Fruit fly (Drosophila melanogaster) whole organism, embryonic: ENCODE measurements around the gene corto.

Experiments used
- Adf1 ChIP-seq: fragments of 200-800 bp; sonication (Bioruptor generic); IDR thresholded peaks from 2 replicates; pipeline ENCODE4 v1.3.6; 2022; ENCODE audit warnings: missing biosample characterization, missing genetic modification characterization
- Aef1 ChIP-seq: fragments of 200-800 bp; sonication (Bioruptor generic); IDR thresholded peaks from 3 replicates; pipeline ENCODE4 v1.3.6; 2022; ENCODE audit warnings: missing biosample characterization, missing genetic modification characterization
- Antp ChIP-seq: fragments of 200-800 bp; sonication (Bioruptor generic); optimal IDR thresholded peaks from 3 replicates; lab custom pipeline; 2016; ENCODE audit warnings: missing biosample characterization, missing genetic modification characterization
- Atf6 ChIP-seq: fragments of 200-800 bp; sonication (Bioruptor generic); IDR thresholded peaks from 2 replicates; pipeline ENCODE4 v1.3.6; 2022; ENCODE audit warnings: missing biosample characterization, missing genetic modification characterization
- Bgb ChIP-seq: fragments of 200-800 bp; sonication (Bioruptor generic); IDR thresholded peaks from 2 replicates; pipeline ENCODE4 v1.3.6; 2022; ENCODE audit warnings: missing biosample characterization, missing genetic modification characterization; ENCODE audit not compliant: partially characterized antibody
- Bteb2 ChIP-seq: fragments of 200-800 bp; sonication (Bioruptor generic); optimal IDR thresholded peaks from 2 replicates; lab custom pipeline; 2016; ENCODE audit warnings: missing biosample characterization, missing genetic modification characterization
- CG10431 ChIP-seq: fragments of 200-800 bp; sonication (Bioruptor generic); optimal IDR thresholded peaks from 3 replicates; lab custom pipeline; 2018; ENCODE audit warnings: missing biosample characterization, mild to moderate bottlenecking, missing genetic modification characterization
- CG11696 ChIP-seq: fragments of 200-800 bp; sonication (Bioruptor generic); IDR thresholded peaks from 2 replicates; pipeline ENCODE4 v1.3.6; 2022; ENCODE audit warnings: missing biosample characterization, missing genetic modification characterization
- CG12219 ChIP-seq: fragments of 200-800 bp; sonication (Bioruptor generic); optimal IDR thresholded peaks from 3 replicates; lab custom pipeline; 2018; ENCODE audit warnings: missing biosample characterization, mild to moderate bottlenecking, missing genetic modification characterization
- CG14860 ChIP-seq: fragments of 200-800 bp; sonication (Bioruptor generic); IDR thresholded peaks from 3 replicates; pipeline ENCODE4 v1.3.6; 2022; ENCODE audit warnings: missing biosample characterization, missing genetic modification characterization; ENCODE audit not compliant: partially characterized antibody
- CG15073 ChIP-seq: fragments of 200-800 bp; sonication (Bioruptor generic); optimal IDR thresholded peaks from 2 replicates; lab custom pipeline; 2016; ENCODE audit warnings: missing biosample characterization, missing genetic modification characterization
- CG17912 ChIP-seq: fragments of 200-800 bp; sonication (Bioruptor generic); optimal IDR thresholded peaks from 2 replicates; lab custom pipeline; 2018; ENCODE audit warnings: missing biosample characterization, mild to moderate bottlenecking, missing genetic modification characterization
- CG2120 ChIP-seq: fragments of 200-800 bp; sonication (Bioruptor generic); optimal IDR thresholded peaks from 3 replicates; lab custom pipeline; 2016; ENCODE audit warnings: missing biosample characterization, missing genetic modification characterization
- CG2199 ChIP-seq: fragments of 200-800 bp; sonication (Bioruptor generic); IDR thresholded peaks from 3 replicates; pipeline ENCODE4 v1.3.6; 2022; ENCODE audit warnings: missing biosample characterization, missing genetic modification characterization
- CG31388 ChIP-seq: fragments of 200-800 bp; sonication (Bioruptor generic); optimal IDR thresholded peaks from 2 replicates; lab custom pipeline; 2016; ENCODE audit warnings: missing biosample characterization, missing genetic modification characterization
- CG33557 ChIP-seq: fragments of 200-800 bp; sonication (Bioruptor generic); optimal IDR thresholded peaks from 2 replicates; lab custom pipeline; 2019; ENCODE audit warnings: missing biosample characterization, mild to moderate bottlenecking, missing genetic modification characterization, moderate library complexity
- CG34422 ChIP-seq: fragments of 200-800 bp; sonication (Bioruptor generic); IDR thresholded peaks from 3 replicates; pipeline ENCODE4 v1.3.6; 2022; ENCODE audit warnings: missing biosample characterization, missing genetic modification characterization
- CG5245 ChIP-seq: fragments of 200-800 bp; sonication (Bioruptor generic); optimal IDR thresholded peaks from 3 replicates; lab custom pipeline; 2016; ENCODE audit warnings: missing biosample characterization, missing genetic modification characterization
- CG6791 ChIP-seq: fragments of 200-800 bp; sonication (Bioruptor generic); IDR thresholded peaks from 3 replicates; pipeline ENCODE4 v1.3.6; 2022; ENCODE audit warnings: missing biosample characterization, missing genetic modification characterization; ENCODE audit not compliant: partially characterized antibody
- CG7372 ChIP-seq: fragments of 200-800 bp; sonication (Bioruptor generic); IDR thresholded peaks from 2 replicates; pipeline ENCODE4 v1.3.6; 2022; ENCODE audit warnings: missing biosample characterization, missing genetic modification characterization
- CG8388 ChIP-seq: fragments of 200-800 bp; sonication (Bioruptor generic); optimal IDR thresholded peaks from 2 replicates; lab custom pipeline; 2019; ENCODE audit warnings: missing biosample characterization, mild to moderate bottlenecking, missing genetic modification characterization, moderate library complexity
- Dbx ChIP-seq: fragments of 200-800 bp; sonication (Bioruptor generic); IDR thresholded peaks from 3 replicates; pipeline ENCODE4 v1.3.6; 2022; ENCODE audit warnings: missing biosample characterization, missing genetic modification characterization
- Deaf1 ChIP-seq: fragments of 200-800 bp; optimal IDR thresholded peaks from 3 replicates; lab custom pipeline; 2019; ENCODE audit warnings: missing biosample characterization, mild to moderate bottlenecking, missing genetic modification characterization, moderate library complexity
- Elba2 ChIP-seq: fragments of 200-800 bp; sonication (Bioruptor generic); optimal IDR thresholded peaks from 3 replicates; lab custom pipeline; 2016; ENCODE audit warnings: missing biosample characterization, missing genetic modification characterization
- Gsc ChIP-seq: fragments of 200-800 bp; sonication (Bioruptor generic); IDR thresholded peaks from 2 replicates; pipeline ENCODE4 v1.3.6; 2022; ENCODE audit warnings: missing biosample characterization, missing genetic modification characterization
- Hr51 ChIP-seq, 2 experiments: fragments of 200-800 bp; sonication (Bioruptor generic); optimal IDR thresholded peaks; 2 replicates in 1 of 2; 3 replicates in 1 of 2; lab custom pipeline; 2016 to 2018; ENCODE audit warnings: missing biosample characterization in 2 of 2, missing genetic modification characterization in 2 of 2, mild to moderate bottlenecking in 1 of 2, moderate library complexity in 1 of 2
- Kr ChIP-seq: fragments of 200-800 bp; sonication (Bioruptor generic); optimal IDR thresholded peaks from 2 replicates; lab custom pipeline; 2017; ENCODE audit warnings: missing biosample characterization, mild to moderate bottlenecking, missing genetic modification characterization
- Med ChIP-seq: fragments of 200-800 bp; sonication (Bioruptor generic); peaks from one replicate; lab custom pipeline; 2016; ENCODE audit warnings: missing biosample characterization, missing genetic modification characterization, mild to moderate bottlenecking, inconsistent platforms, moderate library complexity
- Oli ChIP-seq: fragments of 200-800 bp; sonication (Bioruptor generic); optimal IDR thresholded peaks from 2 replicates; lab custom pipeline; 2018; ENCODE audit warnings: missing biosample characterization, mild to moderate bottlenecking, missing genetic modification characterization, moderate library complexity
- Trl ChIP-seq, 3 experiments: fragments of >200 bp in 2 of 3; fragments of 200-800 bp in 1 of 3; sonication (Bioruptor generic) in 1 of 3; optimal IDR thresholded peaks; 2 replicates in 1 of 3; 3 replicates in 2 of 3; lab custom pipeline; 2016 to 2017; ENCODE audit warnings: missing biosample characterization in 1 of 3, missing genetic modification characterization in 1 of 3
- ab ChIP-seq: fragments of 200-800 bp; sonication (Bioruptor generic); optimal IDR thresholded peaks from 2 replicates; lab custom pipeline; 2016; ENCODE audit warnings: missing biosample characterization, missing genetic modification characterization
- amos ChIP-seq: fragments of 200-800 bp; sonication (Bioruptor generic); IDR thresholded peaks from 2 replicates; pipeline ENCODE4 v1.3.6; 2022; ENCODE audit warnings: missing biosample characterization, missing genetic modification characterization; ENCODE audit not compliant: partially characterized antibody
- cad ChIP-seq: fragments of >200 bp; optimal IDR thresholded peaks from 2 replicates; lab custom pipeline; 2017; ENCODE audit warnings: missing biosample characterization, missing genetic modification characterization
- chm ChIP-seq: fragments of 200-800 bp; sonication (Bioruptor generic); IDR thresholded peaks from 2 replicates; pipeline ENCODE4 v1.3.6; 2022; ENCODE audit warnings: missing biosample characterization, missing genetic modification characterization
- ci ChIP-seq: fragments of 200-800 bp; sonication (Bioruptor generic); IDR thresholded peaks from 3 replicates; pipeline ENCODE4 v1.3.6; 2022; ENCODE audit warnings: missing biosample characterization, missing genetic modification characterization
- dati ChIP-seq: fragments of 200-800 bp; sonication (Bioruptor generic); IDR thresholded peaks from 2 replicates; pipeline ENCODE4 v1.3.6; 2022; ENCODE audit warnings: missing biosample characterization, missing genetic modification characterization
- ems ChIP-seq: fragments of 200-800 bp; sonication (Bioruptor generic); optimal IDR thresholded peaks from 3 replicates; lab custom pipeline; 2016; ENCODE audit warnings: missing biosample characterization, missing genetic modification characterization
- eyg ChIP-seq: fragments of 200-800 bp; sonication (Bioruptor generic); optimal IDR thresholded peaks from 3 replicates; lab custom pipeline; 2016; ENCODE audit warnings: missing biosample characterization, missing genetic modification characterization
- kni ChIP-seq: fragments of 200-800 bp; sonication (Bioruptor generic); optimal IDR thresholded peaks from 3 replicates; lab custom pipeline; 2017; ENCODE audit warnings: mild to moderate bottlenecking, missing biosample characterization, missing genetic modification reagents, missing genetic modification characterization
- lbe ChIP-seq: fragments of 200-800 bp; sonication (Bioruptor generic); optimal IDR thresholded peaks from 2 replicates; lab custom pipeline; 2016; ENCODE audit warnings: missing biosample characterization, mild to moderate bottlenecking, missing genetic modification characterization
- odd ChIP-seq: fragments of 200-800 bp; sonication (Bioruptor generic); optimal IDR thresholded peaks from 2 replicates; lab custom pipeline; 2017; ENCODE audit warnings: missing biosample characterization, mild to moderate bottlenecking, missing genetic modification characterization
- pros ChIP-seq: fragments of 200-800 bp; sonication (Bioruptor generic); optimal IDR thresholded peaks from 3 replicates; lab custom pipeline; 2019; ENCODE audit warnings: missing biosample characterization, mild to moderate bottlenecking, missing genetic modification characterization, moderate library complexity
- rib ChIP-seq: fragments of 200-800 bp; sonication (Bioruptor generic); IDR thresholded peaks from 2 replicates; pipeline ENCODE4 v1.3.6; 2022; ENCODE audit warnings: missing biosample characterization, missing genetic modification characterization
- salm ChIP-seq: fragments of 200-800 bp; sonication (Bioruptor generic); optimal IDR thresholded peaks from 2 replicates; lab custom pipeline; 2018; ENCODE audit warnings: missing biosample characterization, mild to moderate bottlenecking, missing genetic modification characterization
- scrt ChIP-seq: fragments of 200-800 bp; sonication (Bioruptor generic); optimal IDR thresholded peaks from 2 replicates; lab custom pipeline; 2018; ENCODE audit warnings: missing biosample characterization, mild to moderate bottlenecking, missing genetic modification characterization, moderate library complexity
- sens ChIP-seq: fragments of 200-800 bp; sonication (Bioruptor generic); peaks from one replicate; lab custom pipeline; 2016; ENCODE audit warnings: missing biosample characterization, missing genetic modification characterization
- tin ChIP-seq: fragments of 200-800 bp; sonication (Bioruptor generic); optimal IDR thresholded peaks from 3 replicates; lab custom pipeline; 2016; ENCODE audit warnings: missing biosample characterization, missing genetic modification characterization
- tll ChIP-seq, 2 experiments: fragments of 200-800 bp in 1 of 2; fragments of >200 bp in 1 of 2; sonication (Bioruptor generic) in 1 of 2; optimal IDR thresholded peaks; 2 replicates each; lab custom pipeline; 2017 to 2019; ENCODE audit warnings: missing biosample characterization in 2 of 2, missing genetic modification characterization in 2 of 2, mild to moderate bottlenecking in 1 of 2, moderate library complexity in 1 of 2
- trem ChIP-seq: fragments of 200-800 bp; optimal IDR thresholded peaks from 3 replicates; lab custom pipeline; 2019; ENCODE audit warnings: missing biosample characterization, mild to moderate bottlenecking, missing genetic modification characterization, moderate library complexity
- ttk ChIP-seq: fragments of 200-800 bp; sonication (Bioruptor generic); IDR thresholded peaks from 2 replicates; pipeline ENCODE4 v2.1.2; 2022; ENCODE audit warnings: missing biosample characterization, missing genetic modification characterization

corto gene

dm6 chr3R:5109558-5110211 lies 22.8 kb upstream of the corto start (continued):
- no peak for TF ChIP-seq salm (tag; lab: Kevin White, UChicago)
- peak; percentile 9 for TF ChIP-seq Oli (tag; lab: Kevin White, UChicago)
- TF ChIP-seq Bteb2: no peak
- TF ChIP-seq Atf6: no peak
- no peak for TF ChIP-seq CG14860 (GFP tag; lab: Robert Waterston, UW)
- TF ChIP-seq CG34422 (GFP tag; lab: Robert Waterston, UW): no peak
- no peak for TF ChIP-seq CG33557
- peak; percentile 88 for TF ChIP-seq pros (GFP tag; lab: Kevin White, UChicago)
- no peak for TF ChIP-seq CG6791 (GFP tag; lab: Robert Waterston, UW)
- TF ChIP-seq ttk (GFP tag; lab: Robert Waterston, UW): no peak
- no peak for TF ChIP-seq CG11696 (GFP tag; lab: Robert Waterston, UW)
- TF ChIP-seq Gsc (GFP tag; lab: Robert Waterston, UW): no peak
- no peak for TF ChIP-seq CG5245 (GFP tag; lab: Kevin White, UChicago)
- TF ChIP-seq lbe: no peak
- no peak for TF ChIP-seq Adf1 (GFP tag; lab: Robert Waterston, UW)
- peak; percentile 38 for TF ChIP-seq Deaf1
- no peak for TF ChIP-seq CG17912 (GFP tag; lab: Kevin White, UChicago)
- TF ChIP-seq CG31388: no peak
- peak; percentile 97 for TF ChIP-seq kni (GFP tag; lab: Kevin White, UChicago)
- TF ChIP-seq tin (GFP tag; lab: Kevin White, UChicago): no peak
- TF ChIP-seq trem (tag; lab: Kevin White, UChicago): no peak
- TF ChIP-seq Kr: peak; percentile 91
- TF ChIP-seq Trl (optimal IDR thresholded peaks at IDR 0.05; lab: Kevin White, UChicago): no peak
- TF ChIP-seq Trl (GFP tag; optimal IDR thresholded peaks at IDR 0.05; lab: Kevin White, UChicago): no peak
- TF ChIP-seq Dbx: no peak
- peak; percentile 41; the same call in 1 of the 3 replicates for TF ChIP-seq ci (GFP tag; lab: Robert Waterston, UW)
- no peak for TF ChIP-seq ems
- no peak for TF ChIP-seq ab (GFP tag; lab: Kevin White, UChicago)
- TF ChIP-seq dati (GFP tag; lab: Robert Waterston, UW): no peak
- TF ChIP-seq Antp (GFP tag; lab: Kevin White, UChicago): no peak
- no peak for TF ChIP-seq Elba2 (GFP tag; lab: Kevin White, UChicago)
- TF ChIP-seq eyg (GFP tag; lab: Kevin White, UChicago): no peak
- peak; percentile 18; the same call in 1 of the 2 replicates for TF ChIP-seq rib (GFP tag; lab: Robert Waterston, UW)
- peak; percentile 10; the same call in 1 of the 2 replicates for TF ChIP-seq chm (GFP tag; lab: Robert Waterston, UW)
- TF ChIP-seq CG2199: peak; percentile 90; the same call in 2 of the 3 replicates
- no peak for TF ChIP-seq CG15073 (GFP tag; lab: Kevin White, UChicago)
- TF ChIP-seq CG10431 (GFP tag; lab: Kevin White, UChicago): no peak
- peak; percentile 73 for TF ChIP-seq sens (GFP tag; lab: Kevin White, UChicago)
- peak; percentile 19; the same call in 1 of the 2 replicates for TF ChIP-seq amos (GFP tag; lab: Robert Waterston, UW)
- no peak for TF ChIP-seq CG12219
- peak in 1 of 2 experiments; percentile 89 for TF ChIP-seq tll (GFP tag; optimal IDR thresholded peaks at IDR 0.05; lab: Kevin White, UChicago)
- TF ChIP-seq odd: no peak
- TF ChIP-seq CG8388 (GFP tag; lab: Kevin White, UChicago): no peak
- no peak for TF ChIP-seq CG7372 (GFP tag; lab: Robert Waterston, UW)
- TF ChIP-seq Bgb: no peak
- TF ChIP-seq scrt: no peak
- TF ChIP-seq CG2120: no peak
- peak; percentile 98 for TF ChIP-seq cad (GFP tag; lab: Kevin White, UChicago)
- TF ChIP-seq Med (GFP tag; lab: Kevin White, UChicago): peak; percentile 67
- no peak for TF ChIP-seq Aef1
- TF ChIP-seq Hr51 (GFP tag; optimal IDR thresholded peaks at IDR 0.05; lab: Kevin White, UChicago): no peak
